Worm (Caenorhabditis elegans): Measurements from ENCODE around the gene T01H3.2.

DNA sequence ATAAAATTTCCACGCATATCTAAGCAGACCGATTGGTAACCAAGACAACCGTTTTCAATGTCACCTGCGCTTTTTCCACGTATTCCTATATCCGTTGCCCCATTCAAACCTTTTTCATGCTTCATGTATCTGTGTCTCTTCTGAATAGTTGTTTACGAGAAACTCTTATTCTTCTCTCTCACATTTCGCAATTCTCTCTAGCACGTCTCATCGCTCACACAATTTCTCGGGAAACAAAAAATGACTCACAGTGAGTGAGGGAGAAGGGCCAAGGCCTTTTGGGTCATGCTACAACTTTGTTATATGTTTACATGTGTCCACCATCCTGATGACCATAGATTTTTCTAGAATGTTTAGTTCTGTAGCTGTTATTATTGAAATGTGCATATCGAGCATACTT, 9.5 kb upstream of the T01H3.2 start:
- TF ChIP-seq lin-39 (tag; optimal IDR thresholded peaks at IDR 0.05) (no peak), aha-1 (tag; optimal IDR thresholded peaks at IDR 0.05) (no peak), Y116A8C.19 (tag; optimal IDR thresholded peaks at IDR 0.05; ENCODE audit: borderline replicate concordance) (no peak), ama-1 (optimal IDR thresholded peaks at IDR 0.05) (no peak), sptf-1 (tag; optimal IDR thresholded peaks at IDR 0.05) (no peak), unc-62 (GFP tag; optimal IDR thresholded peaks at IDR 0.05) (no peak), nhr-12 (tag; optimal IDR thresholded peaks at IDR 0.05) (no peak), ztf-11 (tag; optimal IDR thresholded peaks at IDR 0.05) (no peak), lir-3 (tag; optimal IDR thresholded peaks at IDR 0.05; ENCODE audit: poor library complexity) (no peak), nhr-28 (tag; optimal IDR thresholded peaks at IDR 0.05) (no peak), pqm-1 (tag; optimal IDR thresholded peaks at IDR 0.05) (no peak), egl-27 (tag; optimal IDR thresholded peaks at IDR 0.05) (peak; percentile 7 to 11)

Data from whole organism, L1 larva.